Worm (Caenorhabditis elegans) whole organism, L4 larva: Measurements from ENCODE around the gene col-95.

ENCODE experiments used
- D1046.2 ChIP-seq: fragments of 200-800 bp; sonication (Bioruptor generic); IDR thresholded peaks from 2 replicates; pipeline ENCODE4 v1.3.6; 2022; ENCODE audit warnings: missing genetic modification characterization, missing compliant biosample characterization
- F10B5.3 ChIP-seq: sonication (generic microtip); optimal IDR thresholded peaks from 2 replicates; lab custom pipeline; 2016; ENCODE audit warnings: mild to moderate bottlenecking, missing genetic modification characterization, missing compliant biosample characterization
- F26F4.8 ChIP-seq: fragments of 200-800 bp; sonication (Bioruptor generic); conservative IDR thresholded peaks from 2 replicates; pipeline ENCODE4 v1.3.6; 2022; ENCODE audit warnings: missing genetic modification characterization, missing compliant biosample characterization
- F37D6.2 ChIP-seq: sonication (generic microtip); optimal IDR thresholded peaks from 2 replicates; lab custom pipeline; 2016; ENCODE audit warnings: mild to moderate bottlenecking, missing genetic modification characterization, missing compliant biosample characterization
- F44E2.7 ChIP-seq: fragments of 200-800 bp; sonication (Bioruptor generic); IDR thresholded peaks from 2 replicates; pipeline ENCODE4 v2.1.2; 2022; ENCODE audit warnings: missing genetic modification characterization, missing compliant biosample characterization
- F49E8.2 ChIP-seq: sonication (generic microtip); optimal IDR thresholded peaks from 2 replicates; lab custom pipeline; 2016; ENCODE audit warnings: missing compliant biosample characterization, mild to moderate bottlenecking, missing genetic modification characterization, borderline replicate concordance
- R02D3.7 ChIP-seq: fragments of 150-350 bp; sonication (generic microtip); optimal IDR thresholded peaks from 3 replicates; lab custom pipeline; 2014; ENCODE audit warnings: missing biosample characterization, missing genetic modification characterization
- Y105C5A.15 ChIP-seq: fragments of 200-800 bp; sonication (Bioruptor generic); IDR thresholded peaks from 2 replicates; pipeline ENCODE4 v1.3.6; 2022; ENCODE audit warnings: missing genetic modification characterization, missing compliant biosample characterization
- ZK546.5 ChIP-seq, 2 experiments: sonication (generic microtip); optimal IDR thresholded peaks; 2 replicates each; lab custom pipeline; 2017; ENCODE audit warnings: missing biosample characterization in 2 of 2, missing genetic modification characterization in 2 of 2
- aha-1 ChIP-seq: fragments of 150-350 bp; peaks from one replicate; lab custom pipeline; 2014; ENCODE audit warnings: missing biosample characterization, missing genetic modification characterization
- aly-2 ChIP-seq: sonication (generic microtip); optimal IDR thresholded peaks from 2 replicates; lab custom pipeline; 2018; ENCODE audit warnings: missing biosample characterization, missing genetic modification characterization
- ama-1 ChIP-seq: fragments of 150-350 bp; optimal IDR thresholded peaks from 2 replicates; lab custom pipeline; 2014; ENCODE audit warnings: inconsistent platforms, mixed read lengths
- ceh-44 ChIP-seq: fragments of 200-800 bp; sonication (Bioruptor generic); IDR thresholded peaks from 2 replicates; pipeline ENCODE4 v1.3.6; 2022; ENCODE audit warnings: missing genetic modification reagents, missing genetic modification characterization, missing compliant biosample characterization
- ceh-62 ChIP-seq: sonication (generic microtip); optimal IDR thresholded peaks from 2 replicates; lab custom pipeline; 2017; ENCODE audit warnings: missing biosample characterization, missing genetic modification characterization
- daf-12 ChIP-seq: fragments of 150-350 bp; optimal IDR thresholded peaks from 2 replicates; lab custom pipeline; 2014; ENCODE audit warnings: missing biosample characterization, missing genetic modification reagents, missing genetic modification characterization
- daf-19 ChIP-seq: fragments of 200-800 bp; sonication (Bioruptor generic); conservative IDR thresholded peaks from 2 replicates; pipeline ENCODE4 v1.3.6; 2022; ENCODE audit warnings: missing genetic modification characterization, missing compliant biosample characterization
- daf-8 ChIP-seq: fragments of 200-800 bp; sonication (Bioruptor generic); IDR thresholded peaks from 2 replicates; pipeline ENCODE4 v1.3.6; 2022; ENCODE audit warnings: missing genetic modification characterization, missing compliant biosample characterization
- dmd-8 ChIP-seq: fragments of 200-800 bp; sonication (Bioruptor generic); IDR thresholded peaks from 2 replicates; pipeline ENCODE4 v1.3.6; 2022; ENCODE audit warnings: missing genetic modification characterization, missing compliant biosample characterization
- dmd-9 ChIP-seq: fragments of 200-800 bp; sonication (Bioruptor generic); IDR thresholded peaks from 2 replicates; pipeline ENCODE4 v1.3.6; 2022; ENCODE audit warnings: missing genetic modification reagents, missing genetic modification characterization, missing compliant biosample characterization
- dve-1 ChIP-seq: sonication (generic microtip); optimal IDR thresholded peaks from 2 replicates; lab custom pipeline; 2017; ENCODE audit warnings: antibody characterized with exemption, mild to moderate bottlenecking, missing genetic modification characterization, missing compliant biosample characterization; ENCODE audit not compliant: insufficient read depth
- egl-43 ChIP-seq: fragments of 200-800 bp; sonication (Bioruptor generic); IDR thresholded peaks from 2 replicates; pipeline ENCODE4 v1.3.6; 2022; ENCODE audit warnings: missing genetic modification reagents, missing genetic modification characterization, missing compliant biosample characterization
- fkh-10 ChIP-seq: fragments of 150-350 bp; optimal IDR thresholded peaks from 2 replicates; lab custom pipeline; 2014; ENCODE audit warnings: missing biosample characterization, missing genetic modification reagents, missing genetic modification characterization
- fos-1 ChIP-seq: fragments of 150-350 bp; optimal IDR thresholded peaks from 2 replicates; lab custom pipeline; 2014; ENCODE audit warnings: missing biosample characterization, missing genetic modification characterization
- hlh-30 ChIP-seq: sonication (generic microtip); optimal IDR thresholded peaks from 2 replicates; lab custom pipeline; 2017; ENCODE audit warnings: antibody characterized with exemption, mild to moderate bottlenecking, missing genetic modification characterization, missing compliant biosample characterization; ENCODE audit not compliant: insufficient read depth
- hmg-1.1 ChIP-seq: fragments of 200-800 bp; sonication (Bioruptor generic); IDR thresholded peaks from 2 replicates; pipeline ENCODE4 v1.3.6; 2022; ENCODE audit warnings: missing genetic modification reagents, missing genetic modification characterization, missing compliant biosample characterization
- lir-3 ChIP-seq: sonication (generic microtip); optimal IDR thresholded peaks from 2 replicates; lab custom pipeline; 2016; ENCODE audit warnings: mild to moderate bottlenecking, missing genetic modification characterization, missing compliant biosample characterization
- lsy-2 ChIP-seq, 2 experiments: fragments of 150-350 bp in 1 of 2; sonication (generic microtip) in 1 of 2; optimal IDR thresholded peaks; 2 replicates each; lab custom pipeline; 2014 to 2017; ENCODE audit warnings: missing biosample characterization in 2 of 2, missing genetic modification characterization in 2 of 2
- nhr-102 ChIP-seq: sonication (generic microtip); optimal IDR thresholded peaks from 2 replicates; lab custom pipeline; 2016; ENCODE audit warnings: mild to moderate bottlenecking, missing genetic modification characterization, moderate library complexity, missing compliant biosample characterization
- nhr-11 ChIP-seq: fragments of 150-350 bp; optimal IDR thresholded peaks from 2 replicates; lab custom pipeline; 2014; ENCODE audit warnings: missing biosample characterization, missing genetic modification characterization
- nhr-237 ChIP-seq: sonication (generic microtip); optimal IDR thresholded peaks from 2 replicates; lab custom pipeline; 2017; ENCODE audit warnings: missing biosample characterization, missing genetic modification characterization
- nhr-25 ChIP-seq: sonication (generic microtip); optimal IDR thresholded peaks from 2 replicates; lab custom pipeline; 2017; ENCODE audit warnings: missing genetic modification characterization, mild to moderate bottlenecking, missing compliant biosample characterization, antibody characterized with exemption, moderate library complexity, borderline replicate concordance; ENCODE audit not compliant: insufficient read depth
- nhr-28 ChIP-seq: fragments of 150-350 bp; optimal IDR thresholded peaks from 2 replicates; lab custom pipeline; 2014; ENCODE audit warnings: missing biosample characterization, missing genetic modification characterization
- nhr-41 ChIP-seq: fragments of 200-800 bp; sonication (Bioruptor generic); IDR thresholded peaks from 2 replicates; pipeline ENCODE4 v1.3.6; 2022; ENCODE audit warnings: missing genetic modification reagents, missing genetic modification characterization, missing compliant biosample characterization
- nhr-42 ChIP-seq: fragments of 200-800 bp; sonication (Bioruptor generic); IDR thresholded peaks from 2 replicates; pipeline ENCODE4 v1.3.6; 2022; ENCODE audit warnings: missing genetic modification characterization, missing compliant biosample characterization
- nhr-77 ChIP-seq: fragments of 150-350 bp; optimal IDR thresholded peaks from 2 replicates; lab custom pipeline; 2014; ENCODE audit warnings: missing biosample characterization, missing genetic modification characterization
- pha-4 ChIP-seq, 2 experiments: fragments of 150-350 bp in 1 of 2; fragments of 200-800 bp in 1 of 2; sonication (Bioruptor generic) in 1 of 2; IDR thresholded peaks in 1 of 2; optimal IDR thresholded peaks in 1 of 2; 2 replicates each; pipeline versions ENCODE4 v1.3.6 to Lab custom; 2014 to 2022; ENCODE audit warnings: missing genetic modification characterization in 2 of 2, missing genetic modification reagents in 2 of 2, missing biosample characterization in 1 of 2, missing compliant biosample characterization in 1 of 2
- rbr-2 ChIP-seq: sonication (generic microtip); optimal IDR thresholded peaks from 2 replicates; lab custom pipeline; 2016; ENCODE audit warnings: missing genotype, missing genetic modification characterization, missing compliant biosample characterization
- saeg-2 ChIP-seq: fragments of 200-800 bp; sonication (Bioruptor generic); IDR thresholded peaks from 2 replicates; pipeline ENCODE4 v1.3.6; 2022; ENCODE audit warnings: missing genetic modification reagents, missing genetic modification characterization, missing compliant biosample characterization
- snpc-1.2 ChIP-seq: fragments of 200-800 bp; sonication (Bioruptor generic); IDR thresholded peaks from 2 replicates; pipeline ENCODE4 v1.3.6; 2022; ENCODE audit warnings: missing genetic modification reagents, missing genetic modification characterization, missing compliant biosample characterization
- tag-97 ChIP-seq: fragments of 200-800 bp; sonication (Bioruptor generic); IDR thresholded peaks from 2 replicates; pipeline ENCODE4 v1.3.6; 2022; ENCODE audit warnings: missing genetic modification characterization, missing compliant biosample characterization
- unc-130 ChIP-seq: sonication (generic microtip); optimal IDR thresholded peaks from 2 replicates; lab custom pipeline; 2016; ENCODE audit warnings: missing genetic modification reagents, missing genetic modification characterization, missing compliant biosample characterization
- ztf-11 ChIP-seq: fragments of 150-350 bp; optimal IDR thresholded peaks from 2 replicates; lab custom pipeline; 2014; ENCODE audit warnings: missing biosample characterization, missing genetic modification characterization

Gene col-95

DNA sequence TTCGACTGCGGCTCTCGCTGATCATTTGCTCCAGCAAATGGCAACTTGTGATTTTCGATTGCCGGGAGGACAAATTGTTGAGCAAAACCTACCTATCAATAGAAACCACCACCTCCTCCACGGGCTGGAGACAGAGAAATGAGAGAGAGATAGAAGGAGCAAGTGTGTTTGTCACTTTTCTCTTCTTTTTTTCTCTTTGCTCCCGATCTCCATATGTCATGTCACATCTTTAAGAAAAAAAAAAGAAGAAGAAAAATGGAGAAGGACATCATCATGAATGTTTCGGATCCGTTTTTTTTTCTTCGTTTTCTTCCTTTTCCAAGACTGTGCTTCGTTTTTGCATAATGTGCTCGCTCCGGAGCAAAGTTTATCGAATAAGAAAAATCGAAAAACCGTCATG, 43.1 kb upstream of the col-95 start (continued):
- TF ChIP-seq nhr-28 (tag; lab: Kevin White, UChicago) (no peak), F44E2.7 (no peak), nhr-41 (no peak), nhr-25 (tag; lab: Kevin White, UChicago) (no peak), nhr-237 (tag; lab: Kevin White, UChicago) (no peak), daf-8 (GFP tag; lab: Robert Waterston, UW) (no peak), snpc-1.2 (GFP tag; lab: Robert Waterston, UW) (no peak), R02D3.7 (tag; lab: Kevin White, UChicago) (no peak), ama-1 (lab: Kevin White, UChicago) (no peak), lsy-2 (tag; optimal IDR thresholded peaks at IDR 0.05; lab: Kevin White, UChicago) (peak in 1 of 2 experiments; percentile 33)
- TF ChIP-seq, all 104 proteins: peak for 6

DNA sequence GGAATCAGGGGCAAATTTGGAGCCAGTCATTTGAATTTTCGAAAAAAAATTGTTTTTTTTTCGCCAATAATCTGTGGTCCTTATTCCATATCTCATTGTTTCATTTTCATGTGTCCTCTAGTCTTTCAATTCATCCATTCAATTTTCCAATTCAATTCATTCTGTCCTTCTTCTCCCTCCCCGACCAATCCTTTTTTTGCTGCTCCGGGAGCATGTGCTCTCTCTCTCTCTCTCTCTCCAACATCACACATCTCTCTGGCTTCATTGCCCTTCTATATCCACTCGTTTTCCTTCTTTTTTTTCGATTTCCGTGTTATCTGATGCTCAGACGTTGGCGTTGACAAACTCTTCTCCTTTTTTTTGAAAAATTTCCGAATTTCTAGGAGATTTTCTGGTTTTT, 40.4 kb upstream of the col-95 start:
- TF ChIP-seq aha-1 (tag; lab: Kevin White, UChicago) (peak; percentile 98), ceh-62 (tag; lab: Kevin White, UChicago) (no peak), F10B5.3 (no peak), fkh-10 (peak; percentile 20), dve-1 (no peak), fos-1 (tag; lab: Kevin White, UChicago) (no peak), snpc-1.2 (GFP tag; lab: Robert Waterston, UW) (no peak), daf-12 (tag; lab: Kevin White, UChicago) (no peak), dmd-8 (no peak), ceh-44 (GFP tag; lab: Robert Waterston, UW) (no peak), hmg-1.1 (GFP tag; lab: Robert Waterston, UW) (0 out of 2 replicates have a peak, but pooled peaks have one; percentile 42), pha-4 (GFP tag; IDR thresholded peaks at IDR 0.05; lab: Robert Waterston, UW) (no peak), pha-4 (tag; optimal IDR thresholded peaks at IDR 0.05; lab: Kevin White, UChicago) (no peak), daf-19 (GFP tag; lab: Robert Waterston, UW) (no peak), tag-97 (GFP tag; lab: Robert Waterston, UW) (no peak), ztf-11 (tag; lab: Kevin White, UChicago) (no peak), nhr-77 (no peak), lsy-2 (tag; optimal IDR thresholded peaks at IDR 0.05; lab: Kevin White, UChicago) (peak in 1 of 2 experiments; percentile 1), hlh-30 (tag; lab: Kevin White, UChicago) (peak; percentile 1), egl-43 (GFP tag; lab: Robert Waterston, UW) (no peak), dmd-9 (GFP tag; lab: Robert Waterston, UW) (no peak), nhr-42 (no peak), nhr-25 (tag; lab: Kevin White, UChicago) (no peak), nhr-102 (tag; lab: Kevin White, UChicago) (no peak), D1046.2 (GFP tag; lab: Robert Waterston, UW) (no peak), saeg-2 (GFP tag; lab: Robert Waterston, UW) (no peak), unc-130 (GFP tag; lab: Kevin White, UChicago) (no peak), nhr-28 (tag; lab: Kevin White, UChicago) (no peak), ZK546.5 (tag; optimal IDR thresholded peaks at IDR 0.05; lab: Kevin White, UChicago) (no peak), nhr-11 (tag; lab: Kevin White, UChicago) (no peak), lir-3 (no peak), rbr-2 (no peak), F49E8.2 (tag; lab: Kevin White, UChicago) (no peak), Y105C5A.15 (GFP tag; lab: Robert Waterston, UW) (no peak), F26F4.8 (GFP tag; lab: Robert Waterston, UW) (no peak), aly-2 (tag; lab: Kevin White, UChicago) (no peak), F37D6.2 (tag; lab: Kevin White, UChicago) (no peak)
